Fruit fly (Drosophila melanogaster): ENCODE measurements around the gene CG14022.

The CG14022 gene

dm6 chr2L:5345900-5346299 is 17.2 kb upstream of the CG14022 start, which contains the start of gene nompC:
Gene nompC, plus strand, starts transcription at chr2L:5346200.
- no peak for TF ChIP-seq lola (GFP tag; optimal IDR thresholded peaks at IDR 0.05)
- no peak for TF ChIP-seq Abd-B (GFP tag; optimal IDR thresholded peaks at IDR 0.05)
- TF ChIP-seq Sp1 (GFP tag; optimal IDR thresholded peaks at IDR 0.05) = no peak
- TF ChIP-seq Jra (GFP tag; optimal IDR thresholded peaks at IDR 0.05) = no peak
- no peak for TF ChIP-seq woc (GFP tag; optimal IDR thresholded peaks at IDR 0.05)

dm6 chr2L:5342119-5342817 is 13.6 kb upstream of the CG14022 start, which contains the start of gene Acsf2:
Gene Acsf2, minus strand, starts transcription at chr2L:5342234.
- no peak for TF ChIP-seq N (GFP tag; optimal IDR thresholded peaks at IDR 0.05)
- peak; percentile 93 for TF ChIP-seq sv (GFP tag; optimal IDR thresholded peaks at IDR 0.05)
- no peak for TF ChIP-seq dl (GFP tag; optimal IDR thresholded peaks at IDR 0.05; ENCODE audit: insufficient read depth in 1 of 2, partially characterized antibody in 2 of 2)
- TF ChIP-seq lola (GFP tag; optimal IDR thresholded peaks at IDR 0.05) = no peak
- TF ChIP-seq tai (GFP tag; optimal IDR thresholded peaks at IDR 0.05) = peak; percentile 54
- TF ChIP-seq CrebA (GFP tag; optimal IDR thresholded peaks at IDR 0.05; ENCODE audit: borderline replicate concordance) = peak; percentile 19
- no peak for TF ChIP-seq Dif (GFP tag; optimal IDR thresholded peaks at IDR 0.05; ENCODE audit: partially characterized antibody)
- peak; percentile 93 for TF ChIP-seq h (GFP tag; optimal IDR thresholded peaks at IDR 0.05)
- TF ChIP-seq Rel (GFP tag; optimal IDR thresholded peaks at IDR 0.05) = peak; percentile 49
- peak; percentile 55 for TF ChIP-seq Rel (tag; optimal IDR thresholded peaks at IDR 0.05)
- no peak for TF ChIP-seq jim (GFP tag; optimal IDR thresholded peaks at IDR 0.05)
- no peak for TF ChIP-seq usp (GFP tag; optimal IDR thresholded peaks at IDR 0.05)
- TF ChIP-seq HLH106 (tag; optimal IDR thresholded peaks at IDR 0.05) = peak; percentile 93
- peak; percentile 69 for TF ChIP-seq GATAd (GFP tag; optimal IDR thresholded peaks at IDR 0.05)
- TF ChIP-seq Jra (GFP tag; optimal IDR thresholded peaks at IDR 0.05) = peak; percentile 60
- TF ChIP-seq Hr78 (GFP tag; optimal IDR thresholded peaks at IDR 0.05) = no peak
- TF ChIP-seq Abd-B (GFP tag; optimal IDR thresholded peaks at IDR 0.05) = no peak
- peak; percentile 80 for TF ChIP-seq CG9705 (GFP tag; optimal IDR thresholded peaks at IDR 0.05)
- peak; percentile 88 for TF ChIP-seq br (GFP tag; optimal IDR thresholded peaks at IDR 0.05)
- no peak for TF ChIP-seq Hr83 (GFP tag; optimal IDR thresholded peaks at IDR 0.05; ENCODE audit: poor library complexity, severe bottlenecking)
- no peak for TF ChIP-seq dsf (GFP tag; optimal IDR thresholded peaks at IDR 0.05; ENCODE audit: borderline replicate concordance)
- no peak for TF ChIP-seq pan (optimal IDR thresholded peaks at IDR 0.05)
- TF ChIP-seq dmrt93B (GFP tag; optimal IDR thresholded peaks at IDR 0.05) = peak; percentile 80
- peak; percentile 84 for TF ChIP-seq Sp1 (GFP tag; optimal IDR thresholded peaks at IDR 0.05)
- peak; percentile 77 for TF ChIP-seq Hnf4 (GFP tag; optimal IDR thresholded peaks at IDR 0.05)
- peak; percentile 47 to 95 for TF ChIP-seq foxo (GFP tag; optimal IDR thresholded peaks at IDR 0.05)
- TF ChIP-seq OdsH (GFP tag; optimal IDR thresholded peaks at IDR 0.05) = peak; percentile 95
- peak; percentile 82 for TF ChIP-seq psq (GFP tag; optimal IDR thresholded peaks at IDR 0.05)
- TF ChIP-seq Myc (optimal IDR thresholded peaks at IDR 0.05) = no peak
- TF ChIP-seq ey (GFP tag; optimal IDR thresholded peaks at IDR 0.05) = peak; percentile 90
- TF ChIP-seq rgr (GFP tag; optimal IDR thresholded peaks at IDR 0.05) = peak; percentile 92
- peak; percentile 32 for TF ChIP-seq CG32264 (GFP tag; optimal IDR thresholded peaks at IDR 0.05)
- TF ChIP-seq fru (GFP tag; optimal IDR thresholded peaks at IDR 0.05) = peak; percentile 89
- TF ChIP-seq brk (GFP tag; optimal IDR thresholded peaks at IDR 0.05) = peak; percentile 53
- TF ChIP-seq Vsx2 (GFP tag; optimal IDR thresholded peaks at IDR 0.05; ENCODE audit: partially characterized antibody) = no peak
- TF ChIP-seq sage (GFP tag; optimal IDR thresholded peaks at IDR 0.05) = no peak
- TF ChIP-seq Dfd (GFP tag; optimal IDR thresholded peaks at IDR 0.05) = peak; percentile 68
- no peak for TF ChIP-seq Mio (GFP tag; optimal IDR thresholded peaks at IDR 0.05)
- peak; percentile 61 for TF ChIP-seq woc (GFP tag; optimal IDR thresholded peaks at IDR 0.05)
